Fruit fly (Drosophila melanogaster) whole organism, prepupa: Measurements from ENCODE around the gene CG4619.

Experiments
- Blimp-1 ChIP-seq: fragments of 200-800 bp; sonication (Bioruptor generic); optimal IDR thresholded peaks from 3 replicates; lab custom pipeline; 2017; ENCODE audit warnings: missing biosample characterization, missing genetic modification characterization, mild to moderate bottlenecking, moderate library complexity, missing genetic modification reagents
- CG10631 ChIP-seq: fragments of 200-800 bp; sonication (Bioruptor generic); optimal IDR thresholded peaks from 2 replicates; lab custom pipeline; 2016; ENCODE audit warnings: missing biosample characterization, missing genetic modification characterization
- CG10669 ChIP-seq: fragments of 200-800 bp; sonication (Bioruptor generic); optimal IDR thresholded peaks from 3 replicates; lab custom pipeline; 2018; ENCODE audit warnings: missing biosample characterization, mild to moderate bottlenecking, missing genetic modification characterization, moderate library complexity
- CG11294 ChIP-seq: fragments of 200-800 bp; sonication (Bioruptor generic); IDR thresholded peaks from 2 replicates; pipeline ENCODE4 v1.3.6; 2022; ENCODE audit warnings: missing biosample characterization, missing genetic modification characterization
- CG11762 ChIP-seq: fragments of 200-800 bp; sonication (Bioruptor generic); optimal IDR thresholded peaks from 3 replicates; lab custom pipeline; 2016; ENCODE audit warnings: missing biosample characterization, missing genetic modification characterization; ENCODE audit not compliant: insufficient read depth
- CG11902 ChIP-seq: fragments of 200-800 bp; sonication (Bioruptor generic); optimal IDR thresholded peaks from 3 replicates; lab custom pipeline; 2016; ENCODE audit warnings: missing biosample characterization, missing genetic modification characterization
- CG1621 ChIP-seq: fragments of 200-800 bp; sonication (Bioruptor generic); optimal IDR thresholded peaks from 3 replicates; lab custom pipeline; 2018; ENCODE audit warnings: missing biosample characterization, mild to moderate bottlenecking, missing genetic modification characterization
- CG16779 ChIP-seq: fragments of 200-800 bp; sonication (Bioruptor generic); optimal IDR thresholded peaks from 3 replicates; lab custom pipeline; 2017; ENCODE audit warnings: missing biosample characterization, mild to moderate bottlenecking, missing genetic modification characterization
- CG3032 ChIP-seq: fragments of 200-800 bp; optimal IDR thresholded peaks from 2 replicates; lab custom pipeline; 2019; ENCODE audit warnings: missing biosample characterization, mild to moderate bottlenecking, missing genetic modification characterization, moderate library complexity
- CG31627 ChIP-seq: fragments of 200-800 bp; sonication (Bioruptor generic); optimal IDR thresholded peaks from 3 replicates; lab custom pipeline; 2016; ENCODE audit warnings: missing biosample characterization, missing genetic modification characterization
- CG32006 ChIP-seq: fragments of 200-800 bp; sonication (Bioruptor generic); optimal IDR thresholded peaks from 3 replicates; lab custom pipeline; 2017; ENCODE audit warnings: missing biosample characterization, mild to moderate bottlenecking, missing genetic modification characterization
- CG34406 ChIP-seq: fragments of 200-800 bp; sonication (Bioruptor generic); optimal IDR thresholded peaks from 3 replicates; lab custom pipeline; 2016; ENCODE audit warnings: missing biosample characterization, missing genetic modification characterization
- CG3919 ChIP-seq: fragments of 200-800 bp; sonication (Bioruptor generic); optimal IDR thresholded peaks from 3 replicates; lab custom pipeline; 2016; ENCODE audit warnings: missing biosample characterization, missing genetic modification characterization
- CG4318 ChIP-seq: fragments of 200-800 bp; sonication (Bioruptor generic); optimal IDR thresholded peaks from 3 replicates; lab custom pipeline; 2017; ENCODE audit warnings: missing biosample characterization, mild to moderate bottlenecking, missing genetic modification characterization
- CG6163 ChIP-seq: fragments of 200-800 bp; sonication (Bioruptor generic); IDR thresholded peaks from 3 replicates; pipeline ENCODE4 v1.3.6; 2022; ENCODE audit warnings: missing biosample characterization, missing genetic modification characterization
- CG6276 ChIP-seq: fragments of 200-800 bp; sonication (Bioruptor generic); optimal IDR thresholded peaks from 2 replicates; lab custom pipeline; 2017; ENCODE audit warnings: missing biosample characterization, mild to moderate bottlenecking, missing genetic modification characterization
- CG6792 ChIP-seq: fragments of 200-800 bp; sonication (Bioruptor generic); optimal IDR thresholded peaks from 3 replicates; lab custom pipeline; 2016; ENCODE audit warnings: missing biosample characterization, missing genetic modification characterization
- CG6854 ChIP-seq: fragments of 200-800 bp; sonication (Bioruptor generic); optimal IDR thresholded peaks from 2 replicates; lab custom pipeline; 2017; ENCODE audit warnings: missing biosample characterization, mild to moderate bottlenecking, missing genetic modification characterization
- CG7368 ChIP-seq: fragments of 200-800 bp; sonication (Bioruptor generic); optimal IDR thresholded peaks from 3 replicates; lab custom pipeline; 2016; ENCODE audit warnings: missing biosample characterization, missing genetic modification characterization
- CG8119 ChIP-seq: fragments of 200-800 bp; sonication (Bioruptor generic); IDR thresholded peaks from 3 replicates; pipeline ENCODE4 v1.3.6; 2022; ENCODE audit warnings: missing biosample characterization, missing genetic modification characterization
- CG8319 ChIP-seq: fragments of 200-800 bp; sonication (Bioruptor generic); optimal IDR thresholded peaks from 3 replicates; lab custom pipeline; 2016; ENCODE audit warnings: missing biosample characterization, missing genetic modification characterization
- CG8632 ChIP-seq: fragments of 200-800 bp; sonication (Bioruptor generic); optimal IDR thresholded peaks from 3 replicates; lab custom pipeline; 2016; ENCODE audit warnings: missing biosample characterization, missing genetic modification characterization
- CG9139 ChIP-seq: fragments of 200-800 bp; sonication (Bioruptor generic); optimal IDR thresholded peaks from 3 replicates; lab custom pipeline; 2017; ENCODE audit warnings: missing biosample characterization, mild to moderate bottlenecking, missing genetic modification characterization
- Eip75B ChIP-seq: fragments of 200-800 bp; sonication (Bioruptor generic); optimal IDR thresholded peaks from 3 replicates; lab custom pipeline; 2016; ENCODE audit warnings: missing biosample characterization, missing genetic modification characterization
- Eip78C ChIP-seq: fragments of 200-800 bp; sonication (Bioruptor generic); peaks from one replicate; lab custom pipeline; 2016; ENCODE audit warnings: missing biosample characterization, missing genetic modification characterization
- Eip93F ChIP-seq: fragments of 200-800 bp; sonication (Bioruptor generic); optimal IDR thresholded peaks from 2 replicates; lab custom pipeline; 2016; ENCODE audit warnings: missing biosample characterization, mild to moderate bottlenecking, missing genetic modification characterization
- Ets21C ChIP-seq: fragments of 200-800 bp; sonication (Bioruptor generic); optimal IDR thresholded peaks from 3 replicates; lab custom pipeline; 2016; ENCODE audit warnings: missing biosample characterization, missing genetic modification characterization
- Ets96B ChIP-seq: fragments of 200-800 bp; optimal IDR thresholded peaks from 2 replicates; lab custom pipeline; 2019; ENCODE audit warnings: missing biosample characterization, mild to moderate bottlenecking, missing genetic modification characterization, moderate library complexity
- Gug ChIP-seq: fragments of 200-800 bp; sonication (Bioruptor generic); IDR thresholded peaks from 2 replicates; pipeline ENCODE4 v1.3.6; 2022; ENCODE audit warnings: missing biosample characterization, missing genetic modification characterization
- Hr38 ChIP-seq: sonication (Bioruptor generic); optimal IDR thresholded peaks from 2 replicates; lab custom pipeline; 2016; ENCODE audit warnings: missing biosample characterization, missing genetic modification characterization
- Hr39 ChIP-seq: fragments of 200-800 bp; sonication (Bioruptor generic); optimal IDR thresholded peaks from 2 replicates; lab custom pipeline; 2016; ENCODE audit warnings: missing biosample characterization, missing genetic modification characterization
- Hr4 ChIP-seq: fragments of 200-800 bp; sonication (Bioruptor generic); optimal IDR thresholded peaks from 3 replicates; lab custom pipeline; 2016; ENCODE audit warnings: missing biosample characterization, missing genetic modification characterization
- Met ChIP-seq: fragments of 200-800 bp; sonication (Bioruptor generic); optimal IDR thresholded peaks from 3 replicates; lab custom pipeline; 2016; ENCODE audit warnings: missing biosample characterization, missing genetic modification characterization
- OdsH ChIP-seq: fragments of 200-800 bp; sonication (Bioruptor generic); optimal IDR thresholded peaks from 3 replicates; lab custom pipeline; 2016; ENCODE audit warnings: missing biosample characterization, missing genetic modification characterization
- Smox ChIP-seq: fragments of 200-800 bp; sonication (Bioruptor generic); optimal IDR thresholded peaks from 3 replicates; lab custom pipeline; 2016; ENCODE audit warnings: missing biosample characterization, missing genetic modification characterization
- Sox102F ChIP-seq: fragments of 200-800 bp; sonication (Bioruptor generic); optimal IDR thresholded peaks from 2 replicates; lab custom pipeline; 2016; ENCODE audit warnings: missing biosample characterization, mild to moderate bottlenecking, missing genetic modification characterization
- Sox14 ChIP-seq: fragments of 200-800 bp; sonication (Bioruptor generic); optimal IDR thresholded peaks from 3 replicates; lab custom pipeline; 2016; ENCODE audit warnings: missing biosample characterization, missing genetic modification characterization
- achi ChIP-seq: fragments of 200-800 bp; sonication (Bioruptor generic); optimal IDR thresholded peaks from 3 replicates; lab custom pipeline; 2016; ENCODE audit warnings: missing biosample characterization, missing genetic modification characterization
- acj6 ChIP-seq: fragments of 200-800 bp; sonication (Bioruptor generic); optimal IDR thresholded peaks from 3 replicates; lab custom pipeline; 2016; ENCODE audit warnings: missing biosample characterization, missing genetic modification characterization
- cyc ChIP-seq: fragments of 200-800 bp; sonication (Bioruptor generic); optimal IDR thresholded peaks from 3 replicates; lab custom pipeline; 2016; ENCODE audit warnings: missing biosample characterization, missing genetic modification characterization
- dac ChIP-seq: fragments of 200-800 bp; sonication (Bioruptor generic); optimal IDR thresholded peaks from 2 replicates; lab custom pipeline; 2017; ENCODE audit warnings: missing biosample characterization, mild to moderate bottlenecking, missing genetic modification characterization
- dsx ChIP-seq: fragments of 200-800 bp; optimal IDR thresholded peaks from 3 replicates; lab custom pipeline; 2019; ENCODE audit warnings: missing biosample characterization, mild to moderate bottlenecking, missing genetic modification characterization, moderate library complexity; ENCODE audit not compliant: poor library complexity, severe bottlenecking
- eg ChIP-seq: fragments of 200-800 bp; sonication (Bioruptor generic); IDR thresholded peaks from 3 replicates; pipeline ENCODE4 v1.3.6; 2022; ENCODE audit warnings: missing biosample characterization, missing genetic modification characterization
- fd59A ChIP-seq: fragments of 200-800 bp; sonication (Bioruptor generic); optimal IDR thresholded peaks from 2 replicates; lab custom pipeline; 2017; ENCODE audit warnings: missing biosample characterization, mild to moderate bottlenecking, missing genetic modification characterization, missing genetic modification reagents
- fd85E ChIP-seq: fragments of 200-800 bp; sonication (Bioruptor generic); optimal IDR thresholded peaks from 3 replicates; lab custom pipeline; 2016; ENCODE audit warnings: missing biosample characterization, missing genetic modification characterization
- fkh ChIP-seq: fragments of 200-800 bp; sonication (Bioruptor generic); optimal IDR thresholded peaks from 3 replicates; lab custom pipeline; 2017; ENCODE audit warnings: missing biosample characterization, mild to moderate bottlenecking, missing genetic modification characterization, moderate library complexity
- lz ChIP-seq: fragments of 200-800 bp; sonication (Bioruptor generic); optimal IDR thresholded peaks from 3 replicates; lab custom pipeline; 2016; ENCODE audit warnings: missing biosample characterization, missing genetic modification characterization
- net ChIP-seq: fragments of 200-800 bp; sonication (Bioruptor generic); optimal IDR thresholded peaks from 3 replicates; lab custom pipeline; 2016; ENCODE audit warnings: missing biosample characterization, missing genetic modification characterization
- pdm3 ChIP-seq: fragments of 200-800 bp; sonication (Bioruptor generic); optimal IDR thresholded peaks from 3 replicates; lab custom pipeline; 2016; ENCODE audit warnings: missing biosample characterization, missing genetic modification characterization
- salr ChIP-seq, 2 experiments: fragments of 200-800 bp; sonication (Bioruptor generic); optimal IDR thresholded peaks; 3 replicates each; lab custom pipeline; 2016 to 2018; ENCODE audit warnings: missing biosample characterization in 2 of 2, missing genetic modification characterization in 2 of 2, mild to moderate bottlenecking in 1 of 2
- spab ChIP-seq: fragments of 200-800 bp; sonication (Bioruptor generic); optimal IDR thresholded peaks from 2 replicates; lab custom pipeline; 2017; ENCODE audit warnings: missing biosample characterization, mild to moderate bottlenecking, missing genetic modification characterization, missing genetic modification reagents
- ss ChIP-seq, 2 experiments: fragments of 200-800 bp; sonication (Bioruptor generic); optimal IDR thresholded peaks; 2 replicates in 1 of 2; 3 replicates in 1 of 2; lab custom pipeline; 2017 to 2018; ENCODE audit warnings: mild to moderate bottlenecking in 2 of 2, missing biosample characterization in 2 of 2, missing genetic modification characterization in 2 of 2, moderate library complexity in 1 of 2
- vri ChIP-seq: fragments of 200-800 bp; sonication (Bioruptor generic); optimal IDR thresholded peaks from 3 replicates; lab custom pipeline; 2016; ENCODE audit warnings: missing biosample characterization, mild to moderate bottlenecking, missing genetic modification characterization

Gene CG4619

DNA sequence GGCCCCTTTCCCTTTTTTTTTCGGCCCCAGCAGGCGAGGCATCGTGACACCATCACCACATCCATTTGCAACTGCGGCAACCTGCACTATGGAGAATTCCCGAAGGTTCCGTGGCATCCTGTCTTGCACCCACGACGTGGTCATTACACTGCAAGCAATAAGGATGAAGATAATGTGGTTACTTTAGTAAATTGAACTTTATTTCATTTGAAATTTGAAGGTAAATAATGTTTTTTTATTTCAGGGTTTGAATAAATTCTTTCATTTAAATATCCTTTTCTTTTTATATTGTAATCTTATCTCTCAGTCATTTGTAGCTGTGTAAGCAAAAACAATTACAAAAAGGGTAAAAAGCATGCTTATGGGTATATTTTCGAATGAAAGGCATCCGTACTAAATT is 43.1 kb downstream of the CG4619 start:
- TF ChIP-seq CG11294 (GFP tag; lab: Robert Waterston, UW) = no peak
- peak; percentile 34 for TF ChIP-seq lz (GFP tag; lab: Kevin White, UChicago)
- peak; percentile 19 for TF ChIP-seq CG11762 (GFP tag; lab: Kevin White, UChicago)
- TF ChIP-seq CG8319 (GFP tag; lab: Kevin White, UChicago) = no peak
- TF ChIP-seq net (GFP tag; lab: Kevin White, UChicago) = peak; percentile 37
- no peak for TF ChIP-seq CG6276 (GFP tag; lab: Kevin White, UChicago)
- no peak for TF ChIP-seq fd85E (GFP tag; lab: Kevin White, UChicago)
- peak; percentile 30 for TF ChIP-seq cyc (GFP tag; lab: Kevin White, UChicago)
- peak; percentile 58 for TF ChIP-seq Met (GFP tag; lab: Kevin White, UChicago)
- TF ChIP-seq ss (GFP tag; optimal IDR thresholded peaks at IDR 0.05; lab: Kevin White, UChicago) = peak; percentile 54 to 56
- TF ChIP-seq CG1621 (tag; lab: Kevin White, UChicago) = no peak
- peak; percentile 41 for TF ChIP-seq Smox (GFP tag; lab: Kevin White, UChicago)
- no peak for TF ChIP-seq CG8119 (GFP tag; lab: Robert Waterston, UW)
- TF ChIP-seq CG9139 (GFP tag; lab: Kevin White, UChicago) = no peak
- TF ChIP-seq CG32006 (GFP tag; lab: Kevin White, UChicago) = no peak
- TF ChIP-seq acj6 (GFP tag; lab: Kevin White, UChicago) = peak; percentile 43
- no peak for TF ChIP-seq CG7368 (GFP tag; lab: Kevin White, UChicago)
- TF ChIP-seq CG8632 = peak; percentile 38
- peak; percentile 88 for TF ChIP-seq Eip78C
- TF ChIP-seq CG6792 (GFP tag; lab: Kevin White, UChicago) = peak; percentile 5
- TF ChIP-seq Ets96B (tag; lab: Kevin White, UChicago) = peak; percentile 67
- TF ChIP-seq CG31627 (GFP tag; lab: Kevin White, UChicago) = peak; percentile 26
- TF ChIP-seq Gug (GFP tag; lab: Robert Waterston, UW) = no peak
- TF ChIP-seq dac (GFP tag; lab: Kevin White, UChicago) = no peak
- TF ChIP-seq CG10669 = peak; percentile 38
- TF ChIP-seq salr (GFP tag; optimal IDR thresholded peaks at IDR 0.05; lab: Kevin White, UChicago) = no peak
- no peak for TF ChIP-seq Hr38 (GFP tag; lab: Kevin White, UChicago)
- peak; percentile 27 for TF ChIP-seq OdsH (GFP tag; lab: Kevin White, UChicago)
- TF ChIP-seq eg (GFP tag; lab: Robert Waterston, UW) = no peak
- peak; percentile 18 for TF ChIP-seq CG10631 (GFP tag; lab: Kevin White, UChicago)
- peak; percentile 7 for TF ChIP-seq Hr4 (GFP tag; lab: Kevin White, UChicago)
- TF ChIP-seq CG16779 (tag; lab: Kevin White, UChicago) = no peak
- TF ChIP-seq CG6163 (GFP tag; lab: Robert Waterston, UW) = no peak
- peak; percentile 24 for TF ChIP-seq spab
- TF ChIP-seq Sox102F (GFP tag; lab: Kevin White, UChicago) = peak; percentile 53
- TF ChIP-seq CG3919 (GFP tag; lab: Kevin White, UChicago) = peak; percentile 61
- no peak for TF ChIP-seq vri (GFP tag; lab: Kevin White, UChicago)
- TF ChIP-seq Ets21C = no peak
- TF ChIP-seq CG34406 = peak; percentile 26
- no peak for TF ChIP-seq fd59A (GFP tag; lab: Kevin White, UChicago)
- TF ChIP-seq Sox14 (GFP tag; lab: Kevin White, UChicago) = peak; percentile 16
- TF ChIP-seq CG3032 (tag; lab: Kevin White, UChicago) = peak; percentile 63
- TF ChIP-seq CG6854 (GFP tag; lab: Kevin White, UChicago) = no peak
- TF ChIP-seq CG11902 (GFP tag; lab: Kevin White, UChicago) = no peak
- TF ChIP-seq Eip93F (GFP tag; lab: Kevin White, UChicago) = no peak
- TF ChIP-seq Blimp-1 (GFP tag; lab: Kevin White, UChicago) = no peak
- TF ChIP-seq pdm3 (GFP tag; lab: Kevin White, UChicago) = peak; percentile 5
- TF ChIP-seq Hr39 (GFP tag; lab: Kevin White, UChicago) = peak; percentile 35
- TF ChIP-seq achi (GFP tag; lab: Kevin White, UChicago) = peak; percentile 31
- TF ChIP-seq dsx = peak; percentile 59
- TF ChIP-seq CG4318 (GFP tag; lab: Kevin White, UChicago) = no peak
- TF ChIP-seq Eip75B (GFP tag; lab: Kevin White, UChicago) = peak; percentile 45
- TF ChIP-seq fkh (GFP tag; lab: Kevin White, UChicago) = no peak
